Worm (Caenorhabditis elegans) whole organism, L1 larva: ENCODE data around the gene lmbr-1.

ENCODE experiments used
- C04F5.9 ChIP-seq: sonication (generic microtip); optimal IDR thresholded peaks from 2 replicates; lab custom pipeline; 2016; ENCODE audit warnings: missing genetic modification characterization, missing compliant biosample characterization
- Y116A8C.19 ChIP-seq: sonication (generic microtip); optimal IDR thresholded peaks from 2 replicates; lab custom pipeline; 2016; ENCODE audit warnings: missing compliant biosample characterization, missing genetic modification characterization, borderline replicate concordance
- aly-2 ChIP-seq: fragments of 150-350 bp; optimal IDR thresholded peaks from 2 replicates; lab custom pipeline; 2014; ENCODE audit warnings: missing biosample characterization, missing genetic modification characterization
- ama-1 ChIP-seq: fragments of 150-350 bp; optimal IDR thresholded peaks from 2 replicates; lab custom pipeline; 2014
- ceh-82 ChIP-seq, 3 experiments: fragments of 150-350 bp in 1 of 3; sonication (generic microtip) in 2 of 3; optimal IDR thresholded peaks; 2 replicates each; lab custom pipeline; 2014 to 2017; ENCODE audit warnings: missing biosample characterization in 3 of 3, missing genetic modification characterization in 3 of 3
- ceh-90 ChIP-seq: sonication (generic microtip); optimal IDR thresholded peaks from 2 replicates; lab custom pipeline; 2016; ENCODE audit warnings: missing genetic modification characterization, missing compliant biosample characterization
- dpl-1 ChIP-seq, 3 experiments: fragments of 150-350 bp in 2 of 3; sonication (generic microtip) in 1 of 3; optimal IDR thresholded peaks; 2 replicates each; lab custom pipeline; 2014 to 2017; ENCODE audit warnings: missing biosample characterization in 3 of 3, missing genetic modification characterization in 3 of 3, missing genetic modification reagents in 3 of 3
- efl-1 ChIP-seq, 4 experiments: fragments of 150-350 bp; optimal IDR thresholded peaks in 3 of 4; peaks in 1 of 4; 1 replicate in 1 of 4; 2 replicates in 3 of 4; lab custom pipeline; 2014; ENCODE audit warnings: missing biosample characterization in 2 of 4, missing genetic modification characterization in 2 of 4, missing genetic modification reagents in 2 of 4
- efl-3 ChIP-seq: fragments of 200-800 bp; sonication (Bioruptor generic); optimal IDR thresholded peaks from 2 replicates; lab custom pipeline; 2018; ENCODE audit warnings: mild to moderate bottlenecking, missing genetic modification characterization, missing compliant biosample characterization
- egl-13 ChIP-seq: sonication (generic microtip); optimal IDR thresholded peaks from 2 replicates; lab custom pipeline; 2016; ENCODE audit warnings: missing genotype, missing genetic modification reagents, missing genetic modification characterization, missing compliant biosample characterization
- egl-27 ChIP-seq, 2 experiments: fragments of 150-350 bp in 1 of 2; sonication (generic microtip); optimal IDR thresholded peaks; 3 replicates each; lab custom pipeline; 2017 to 2018; ENCODE audit warnings: missing biosample characterization in 2 of 2, missing genetic modification characterization in 2 of 2, missing genetic modification reagents in 2 of 2
- elt-2 ChIP-seq: sonication (generic microtip); optimal IDR thresholded peaks from 2 replicates; lab custom pipeline; 2016; ENCODE audit warnings: missing genetic modification characterization, mild to moderate bottlenecking, inconsistent platforms, missing compliant biosample characterization, missing genetic modification reagents
- ets-5 ChIP-seq: fragments of 200-800 bp; sonication (Bioruptor generic); IDR thresholded peaks from 2 replicates; pipeline ENCODE4 v1.3.6; 2022; ENCODE audit warnings: missing genetic modification characterization, missing compliant biosample characterization
- fkh-10 ChIP-seq: sonication (generic microtip); optimal IDR thresholded peaks from 2 replicates; lab custom pipeline; 2017; ENCODE audit warnings: missing biosample characterization, missing genetic modification reagents, missing genetic modification characterization
- fkh-8 ChIP-seq: sonication (generic microtip); optimal IDR thresholded peaks from 2 replicates; lab custom pipeline; 2016; ENCODE audit warnings: mild to moderate bottlenecking, missing genetic modification characterization, missing compliant biosample characterization
- fos-1 ChIP-seq: fragments of 150-350 bp; optimal IDR thresholded peaks from 2 replicates; lab custom pipeline; 2014; ENCODE audit warnings: missing biosample characterization, missing genetic modification characterization
- grh-1 ChIP-seq: fragments of 200-800 bp; sonication (Bioruptor generic); IDR thresholded peaks from 2 replicates; pipeline ENCODE4 v1.3.6; 2022; ENCODE audit warnings: missing genetic modification reagents, missing genetic modification characterization, missing compliant biosample characterization
- irx-1 ChIP-seq: sonication (generic microtip); optimal IDR thresholded peaks from 2 replicates; lab custom pipeline; 2016; ENCODE audit warnings: missing genetic modification characterization, missing compliant biosample characterization
- lin-15B ChIP-seq: fragments of 150-350 bp; sonication (generic microtip); optimal IDR thresholded peaks from 3 replicates; lab custom pipeline; 2014; ENCODE audit warnings: missing biosample characterization, missing genetic modification characterization
- lin-35 ChIP-seq, 2 experiments: fragments of 150-350 bp; optimal IDR thresholded peaks; 2 replicates each; lab custom pipeline; 2014; ENCODE audit warnings: missing biosample characterization in 2 of 2, missing genetic modification characterization in 2 of 2, missing genetic modification reagents in 2 of 2
- lin-39 ChIP-seq: fragments of 150-350 bp; optimal IDR thresholded peaks from 2 replicates; lab custom pipeline; 2014; ENCODE audit warnings: missing biosample characterization, missing genetic modification reagents, missing genetic modification characterization
- lir-3 ChIP-seq: sonication (generic microtip); optimal IDR thresholded peaks from 2 replicates; lab custom pipeline; 2016; ENCODE audit warnings: mild to moderate bottlenecking, missing genetic modification characterization, moderate library complexity, missing compliant biosample characterization; ENCODE audit not compliant: poor library complexity
- mab-9 ChIP-seq: fragments of 200-800 bp; sonication (Bioruptor generic); IDR thresholded peaks from 2 replicates; pipeline ENCODE4 v1.3.6; 2022; ENCODE audit warnings: missing genetic modification reagents, missing genetic modification characterization, missing compliant biosample characterization
- mef-2 ChIP-seq: fragments of 150-350 bp; optimal IDR thresholded peaks from 2 replicates; lab custom pipeline; 2014; ENCODE audit warnings: missing biosample characterization, missing genetic modification characterization
- mep-1 ChIP-seq: fragments of 150-350 bp; optimal IDR thresholded peaks from 2 replicates; lab custom pipeline; 2014; ENCODE audit warnings: missing biosample characterization, missing genetic modification characterization
- nhr-11 ChIP-seq: fragments of 150-350 bp; optimal IDR thresholded peaks from 2 replicates; lab custom pipeline; 2014; ENCODE audit warnings: missing biosample characterization, missing genetic modification characterization
- nhr-47 ChIP-seq: sonication (generic microtip); optimal IDR thresholded peaks from 2 replicates; lab custom pipeline; 2016; ENCODE audit warnings: mild to moderate bottlenecking, missing genetic modification characterization, moderate library complexity, missing compliant biosample characterization
- nhr-76 ChIP-seq: sonication (generic microtip); optimal IDR thresholded peaks from 2 replicates; lab custom pipeline; 2017; ENCODE audit warnings: missing biosample characterization, missing genetic modification characterization
- pag-3 ChIP-seq: sonication (generic microtip); optimal IDR thresholded peaks from 2 replicates; lab custom pipeline; 2017; ENCODE audit warnings: missing genetic modification characterization, mild to moderate bottlenecking, missing compliant biosample characterization, antibody characterized with exemption, borderline replicate concordance; ENCODE audit not compliant: insufficient read depth
- skn-1 ChIP-seq: fragments of 150-350 bp; optimal IDR thresholded peaks from 2 replicates; lab custom pipeline; 2014; ENCODE audit warnings: missing biosample characterization, missing genetic modification characterization
- sox-4 ChIP-seq: sonication (generic microtip); optimal IDR thresholded peaks from 2 replicates; lab custom pipeline; 2016; ENCODE audit warnings: missing genetic modification characterization, missing compliant biosample characterization
- sup-37 ChIP-seq: fragments of 200-800 bp; sonication (Bioruptor generic); optimal IDR thresholded peaks from 2 replicates; lab custom pipeline; 2018; ENCODE audit warnings: mild to moderate bottlenecking, missing genetic modification characterization, missing compliant biosample characterization
- swsn-7 ChIP-seq: sonication (generic microtip); optimal IDR thresholded peaks from 2 replicates; lab custom pipeline; 2016; ENCODE audit warnings: missing genetic modification characterization, missing compliant biosample characterization
- tbx-2 ChIP-seq: sonication (generic microtip); optimal IDR thresholded peaks from 2 replicates; lab custom pipeline; 2016; ENCODE audit warnings: missing genetic modification characterization, missing compliant biosample characterization
- tlp-1 ChIP-seq: fragments of 150-350 bp; optimal IDR thresholded peaks from 2 replicates; lab custom pipeline; 2014; ENCODE audit warnings: missing biosample characterization, missing genetic modification characterization
- unc-30 ChIP-seq: sonication (generic microtip); optimal IDR thresholded peaks from 2 replicates; lab custom pipeline; 2017; ENCODE audit warnings: missing biosample characterization, missing genetic modification characterization
- unc-98 ChIP-seq: fragments of 200-800 bp; sonication (Bioruptor generic); IDR thresholded peaks from 2 replicates; pipeline ENCODE4 v1.3.6; 2022; ENCODE audit warnings: missing genetic modification characterization, missing compliant biosample characterization
- vab-15 ChIP-seq: sonication (generic microtip); optimal IDR thresholded peaks from 2 replicates; lab custom pipeline; 2017; ENCODE audit warnings: missing genotype, mild to moderate bottlenecking, missing genetic modification characterization, missing compliant biosample characterization
- zag-1 ChIP-seq: fragments of 150-350 bp; optimal IDR thresholded peaks from 2 replicates; lab custom pipeline; 2014; ENCODE audit warnings: missing biosample characterization, missing genetic modification characterization
- ztf-4 ChIP-seq: fragments of 150-350 bp; optimal IDR thresholded peaks from 2 replicates; lab custom pipeline; 2014; ENCODE audit warnings: missing biosample characterization, missing genetic modification characterization

lmbr-1 gene

ce11 chrIII:8358213-8358672 is 13.8 kb upstream of the lmbr-1 start, which contains the start of the genes R05D3.8 and rfp-1 (continued):
- TF ChIP-seq C04F5.9 (tag; lab: Kevin White, UChicago) (peak; percentile 58), efl-3 (GFP tag; lab: Kevin White, UChicago) (no peak), egl-13 (tag; lab: Kevin White, UChicago) (no peak), unc-98 (GFP tag; lab: Robert Waterston, UW) (no peak), vab-15 (tag; lab: Kevin White, UChicago) (peak; percentile 32), sup-37 (no peak), ztf-4 (tag; lab: Kevin White, UChicago) (peak; percentile 43), ceh-90 (tag; lab: Kevin White, UChicago) (no peak), swsn-7 (tag; lab: Kevin White, UChicago) (peak; percentile 71), pag-3 (no peak), mep-1 (tag; lab: Kevin White, UChicago) (peak; percentile 91), zag-1 (tag; lab: Kevin White, UChicago) (no peak), mab-9 (GFP tag; lab: Robert Waterston, UW) (0 out of 2 replicates have a peak, but pooled peaks have one; percentile 7), fos-1 (tag; lab: Kevin White, UChicago) (peak; percentile 82), tlp-1 (no peak), egl-27 (tag; optimal IDR thresholded peaks at IDR 0.05; lab: Kevin White, UChicago) (no peak), skn-1 (peak; percentile 59), elt-2 (tag; lab: Kevin White, UChicago) (peak; percentile 21), unc-30 (tag; lab: Kevin White, UChicago) (no peak), tbx-2 (tag; lab: Kevin White, UChicago) (peak; percentile 76), nhr-11 (tag; lab: Kevin White, UChicago) (no peak), nhr-47 (tag; lab: Kevin White, UChicago) (peak; percentile 80), Y116A8C.19 (tag; lab: Kevin White, UChicago) (no peak), grh-1 (GFP tag; lab: Robert Waterston, UW) (peak; percentile 66), nhr-76 (tag; lab: Kevin White, UChicago) (no peak), mef-2 (tag; lab: Kevin White, UChicago) (no peak), lin-15B (tag; lab: Kevin White, UChicago) (peak; percentile 92), ama-1 (lab: Kevin White, UChicago) (no peak), lir-3 (tag; lab: Kevin White, UChicago) (peak; percentile 42), irx-1 (tag; lab: Kevin White, UChicago) (peak; percentile 28), fkh-8 (peak; percentile 77), lin-39 (tag; lab: Kevin White, UChicago) (peak; percentile 44), ets-5 (GFP tag; lab: Robert Waterston, UW) (no peak), ceh-82 (tag; optimal IDR thresholded peaks at IDR 0.05; lab: Kevin White, UChicago) (peak; percentile 58 to 88 (median 61)), sox-4 (no peak), fkh-10 (GFP tag; lab: Kevin White, UChicago) (peak; percentile 58)

- TF ChIP-seq efl-1 (optimal IDR thresholded peaks at IDR 0.05; lab: Kevin White, UChicago) = peak in 1 of 2 experiments; percentile 29
- TF ChIP-seq efl-1 (GFP tag; optimal IDR thresholded peaks at IDR 0.05 in 1 of 2; lab: Kevin White, UChicago) = peak; percentile 33 to 93
- peak in 1 of 2 experiments; percentile 62 for TF ChIP-seq lin-35 (GFP tag; optimal IDR thresholded peaks at IDR 0.05; lab: Kevin White, UChicago)
- no peak for TF ChIP-seq aly-2
- TF ChIP-seq dpl-1 (GFP tag; optimal IDR thresholded peaks at IDR 0.05; lab: Kevin White, UChicago) = peak in 2 of 3 experiments; percentile 4 to 36
Measured at ce11 chrIII:8363253-8364061, 8.6 kb upstream of the lmbr-1 start, which contains the start of gene R05D3.3. Gene R05D3.3 (plus strand): TSS chrIII:8364011.
